Fruit fly (Drosophila melanogaster) whole organism, embryonic: ENCODE data around the gene CG33784.

Source experiments
- Asciz ChIP-seq: fragments of 200-800 bp; sonication (Bioruptor generic); optimal IDR thresholded peaks from 2 replicates; lab custom pipeline; 2017; ENCODE audit warnings: missing biosample characterization, mild to moderate bottlenecking, missing genetic modification characterization, missing genetic modification reagents
- Bgb ChIP-seq: fragments of 200-800 bp; sonication (Bioruptor generic); IDR thresholded peaks from 2 replicates; pipeline ENCODE4 v1.3.6; 2022; ENCODE audit warnings: missing biosample characterization, missing genetic modification characterization; ENCODE audit not compliant: partially characterized antibody
- CG10431 ChIP-seq: fragments of 200-800 bp; sonication (Bioruptor generic); optimal IDR thresholded peaks from 3 replicates; lab custom pipeline; 2018; ENCODE audit warnings: missing biosample characterization, mild to moderate bottlenecking, missing genetic modification characterization
- CG12155 ChIP-seq: fragments of 200-800 bp; sonication (Bioruptor generic); optimal IDR thresholded peaks from 3 replicates; lab custom pipeline; 2016; ENCODE audit warnings: missing biosample characterization, missing genetic modification characterization
- CG12391 ChIP-seq: fragments of 200-800 bp; sonication (Bioruptor generic); optimal IDR thresholded peaks from 3 replicates; lab custom pipeline; 2018; ENCODE audit warnings: missing biosample characterization, mild to moderate bottlenecking, missing genetic modification characterization, moderate library complexity
- CG13287 ChIP-seq: fragments of 200-800 bp; sonication (Bioruptor generic); IDR thresholded peaks from 2 replicates; pipeline ENCODE4 v1.3.6; 2022; ENCODE audit warnings: missing biosample characterization, missing genetic modification characterization; ENCODE audit not compliant: partially characterized antibody
- CG15073 ChIP-seq: fragments of 200-800 bp; sonication (Bioruptor generic); optimal IDR thresholded peaks from 2 replicates; lab custom pipeline; 2016; ENCODE audit warnings: missing biosample characterization, missing genetic modification characterization
- CG15514 ChIP-seq: fragments of 200-800 bp; sonication (Bioruptor generic); optimal IDR thresholded peaks from 3 replicates; lab custom pipeline; 2017; ENCODE audit warnings: missing biosample characterization, missing genetic modification characterization, mild to moderate bottlenecking, moderate library complexity, missing genetic modification reagents
- CG15696 ChIP-seq: fragments of 200-800 bp; sonication (Bioruptor generic); optimal IDR thresholded peaks from 2 replicates; lab custom pipeline; 2019; ENCODE audit warnings: missing biosample characterization, mild to moderate bottlenecking, missing genetic modification characterization, moderate library complexity
- CG16813 ChIP-seq: fragments of 200-800 bp; sonication (Bioruptor generic); IDR thresholded peaks from 3 replicates; pipeline ENCODE4 v1.3.6; 2022; ENCODE audit warnings: missing biosample characterization, missing genetic modification characterization; ENCODE audit not compliant: partially characterized antibody
- CG18476 ChIP-seq: fragments of 200-800 bp; sonication (Bioruptor generic); optimal IDR thresholded peaks from 2 replicates; lab custom pipeline; 2016; ENCODE audit warnings: missing biosample characterization, mild to moderate bottlenecking, missing genetic modification characterization
- CG2116 ChIP-seq: fragments of 200-800 bp; sonication (Bioruptor generic); optimal IDR thresholded peaks from 3 replicates; lab custom pipeline; 2018; ENCODE audit warnings: missing biosample characterization, mild to moderate bottlenecking, missing genetic modification characterization
- CG2199 ChIP-seq: fragments of 200-800 bp; sonication (Bioruptor generic); IDR thresholded peaks from 3 replicates; pipeline ENCODE4 v1.3.6; 2022; ENCODE audit warnings: missing biosample characterization, missing genetic modification characterization
- CG30403 ChIP-seq: fragments of 200-800 bp; sonication (Bioruptor generic); optimal IDR thresholded peaks from 3 replicates; lab custom pipeline; 2016; ENCODE audit warnings: missing biosample characterization, missing genetic modification characterization
- CG3281 ChIP-seq: fragments of 200-800 bp; sonication (Bioruptor generic); optimal IDR thresholded peaks from 3 replicates; lab custom pipeline; 2017; ENCODE audit warnings: missing biosample characterization, mild to moderate bottlenecking, missing genetic modification characterization
- CG4424 ChIP-seq: fragments of 200-800 bp; sonication (Bioruptor generic); optimal IDR thresholded peaks from 3 replicates; lab custom pipeline; 2016; ENCODE audit warnings: missing biosample characterization, missing genetic modification characterization
- CG4617 ChIP-seq: fragments of 200-800 bp; sonication (Bioruptor generic); optimal IDR thresholded peaks from 3 replicates; lab custom pipeline; 2016; ENCODE audit warnings: missing biosample characterization, missing genetic modification characterization, borderline replicate concordance
- CG6272 ChIP-seq: fragments of 200-800 bp; sonication (Bioruptor generic); IDR thresholded peaks from 2 replicates; pipeline ENCODE4 v1.3.6; 2022; ENCODE audit warnings: missing biosample characterization, missing genetic modification characterization
- CG6791 ChIP-seq: fragments of 200-800 bp; sonication (Bioruptor generic); IDR thresholded peaks from 3 replicates; pipeline ENCODE4 v1.3.6; 2022; ENCODE audit warnings: missing biosample characterization, missing genetic modification characterization; ENCODE audit not compliant: partially characterized antibody
- CG6854 ChIP-seq: fragments of 200-800 bp; sonication (Bioruptor generic); optimal IDR thresholded peaks from 3 replicates; lab custom pipeline; 2017; ENCODE audit warnings: missing biosample characterization, mild to moderate bottlenecking, missing genetic modification characterization
- CG7928 ChIP-seq: fragments of 200-800 bp; sonication (Bioruptor generic); optimal IDR thresholded peaks from 2 replicates; lab custom pipeline; 2017; ENCODE audit warnings: missing biosample characterization, mild to moderate bottlenecking, missing genetic modification characterization
- CG9727 ChIP-seq: fragments of 200-800 bp; sonication (Bioruptor generic); optimal IDR thresholded peaks from 3 replicates; lab custom pipeline; 2017; ENCODE audit warnings: missing biosample characterization, mild to moderate bottlenecking, missing genetic modification characterization
- CHES-1-like ChIP-seq: fragments of 200-800 bp; sonication (Bioruptor generic); optimal IDR thresholded peaks from 2 replicates; lab custom pipeline; 2016; ENCODE audit warnings: missing biosample characterization, missing genetic modification characterization
- CkIIα-i1 ChIP-seq: fragments of 200-800 bp; sonication (Bioruptor generic); IDR thresholded peaks from 2 replicates; pipeline ENCODE4 v1.3.6; 2022; ENCODE audit warnings: missing biosample characterization, missing genetic modification characterization
- Ets97D ChIP-seq: fragments of 200-800 bp; sonication (Bioruptor generic); optimal IDR thresholded peaks from 3 replicates; lab custom pipeline; 2016; ENCODE audit warnings: missing biosample characterization, missing genetic modification characterization
- Hsf ChIP-seq: fragments of 200-800 bp; sonication (Bioruptor generic); optimal IDR thresholded peaks from 3 replicates; lab custom pipeline; 2016; ENCODE audit warnings: missing biosample characterization, missing genetic modification characterization
- Lhr ChIP-seq: fragments of 200-800 bp; sonication (Bioruptor generic); optimal IDR thresholded peaks from 3 replicates; lab custom pipeline; 2017; ENCODE audit warnings: mild to moderate bottlenecking, missing biosample characterization, missing genetic modification reagents, missing genetic modification characterization
- Max ChIP-seq: fragments of 200-800 bp; sonication (Bioruptor generic); optimal IDR thresholded peaks from 2 replicates; lab custom pipeline; 2016; ENCODE audit warnings: missing biosample characterization, mild to moderate bottlenecking, missing genetic modification characterization
- Nf-YC ChIP-seq: fragments of 200-800 bp; optimal IDR thresholded peaks from 3 replicates; lab custom pipeline; 2019; ENCODE audit warnings: missing biosample characterization, mild to moderate bottlenecking, missing genetic modification characterization, moderate library complexity
- Optix ChIP-seq: fragments of 200-800 bp; sonication (Bioruptor generic); IDR thresholded peaks from 3 replicates; pipeline ENCODE4 v1.3.6; 2022; ENCODE audit warnings: missing biosample characterization, missing genetic modification characterization
- Rfx ChIP-seq: fragments of 200-800 bp; sonication (Bioruptor generic); IDR thresholded peaks from 2 replicates; pipeline ENCODE4 v1.3.6; 2022; ENCODE audit warnings: missing biosample characterization, missing genetic modification characterization
- Rx ChIP-seq: fragments of 200-800 bp; sonication (Bioruptor generic); IDR thresholded peaks from 2 replicates; pipeline ENCODE4 v1.3.6; 2022; ENCODE audit warnings: missing biosample characterization, missing genetic modification characterization
- crp ChIP-seq, 2 experiments: fragments of 200-800 bp; sonication (Bioruptor generic); optimal IDR thresholded peaks; 2 replicates in 1 of 2; 3 replicates in 1 of 2; lab custom pipeline; 2017; ENCODE audit warnings: missing biosample characterization in 2 of 2, missing genetic modification characterization in 2 of 2, mild to moderate bottlenecking in 1 of 2, moderate library complexity in 1 of 2
- ewg ChIP-seq: fragments of 200-800 bp; sonication (Bioruptor generic); optimal IDR thresholded peaks from 3 replicates; lab custom pipeline; 2017; ENCODE audit warnings: mild to moderate bottlenecking, missing biosample characterization, missing genetic modification reagents, missing genetic modification characterization
- exex ChIP-seq: fragments of 200-800 bp; sonication (Bioruptor generic); optimal IDR thresholded peaks from 4 replicates; lab custom pipeline; 2018; ENCODE audit warnings: missing biosample characterization, mild to moderate bottlenecking, missing genetic modification characterization, moderate library complexity
- hbn ChIP-seq: fragments of 200-800 bp; sonication (Bioruptor generic); IDR thresholded peaks from 2 replicates; pipeline ENCODE4 v1.3.6; 2022; ENCODE audit warnings: missing biosample characterization, missing genetic modification characterization; ENCODE audit not compliant: partially characterized antibody
- nerfin-1 ChIP-seq: fragments of 200-800 bp; sonication (Bioruptor generic); optimal IDR thresholded peaks from 3 replicates; lab custom pipeline; 2019; ENCODE audit warnings: missing biosample characterization, mild to moderate bottlenecking, missing genetic modification characterization, moderate library complexity
- nmo ChIP-seq: fragments of 200-800 bp; sonication (Bioruptor generic); optimal IDR thresholded peaks from 2 replicates; lab custom pipeline; 2018; ENCODE audit warnings: missing biosample characterization, mild to moderate bottlenecking, missing genetic modification characterization, moderate library complexity
- pho ChIP-seq: fragments of 200-800 bp; sonication (Bioruptor generic); optimal IDR thresholded peaks from 2 replicates; lab custom pipeline; 2016; ENCODE audit warnings: missing biosample characterization, missing genetic modification characterization
- pum ChIP-seq: fragments of 200-800 bp; sonication (Bioruptor generic); optimal IDR thresholded peaks from 2 replicates; lab custom pipeline; 2016; ENCODE audit warnings: missing biosample characterization, missing genetic modification characterization
- pzg ChIP-seq: fragments of 200-800 bp; sonication (Bioruptor generic); optimal IDR thresholded peaks from 3 replicates; lab custom pipeline; 2018; ENCODE audit warnings: missing biosample characterization, mild to moderate bottlenecking, missing genetic modification characterization, moderate library complexity
- sens ChIP-seq: fragments of 200-800 bp; sonication (Bioruptor generic); peaks from one replicate; lab custom pipeline; 2016; ENCODE audit warnings: missing biosample characterization, missing genetic modification characterization
- sim ChIP-seq: fragments of 200-800 bp; sonication (Bioruptor generic); IDR thresholded peaks from 2 replicates; pipeline ENCODE4 v1.3.6; 2022; ENCODE audit warnings: missing biosample characterization, missing genetic modification characterization
- sima ChIP-seq: fragments of 200-800 bp; sonication (Bioruptor generic); optimal IDR thresholded peaks from 2 replicates; lab custom pipeline; 2016; ENCODE audit warnings: missing biosample characterization, missing genetic modification characterization
- stwl ChIP-seq: fragments of 200-800 bp; sonication (Bioruptor generic); optimal IDR thresholded peaks from 3 replicates; lab custom pipeline; 2018; ENCODE audit warnings: missing biosample characterization, mild to moderate bottlenecking, missing genetic modification characterization, moderate library complexity
- tap ChIP-seq: fragments of 200-800 bp; optimal IDR thresholded peaks from 3 replicates; lab custom pipeline; 2019; ENCODE audit warnings: missing biosample characterization, mild to moderate bottlenecking, missing genetic modification characterization, moderate library complexity
- wdn ChIP-seq: fragments of 200-800 bp; sonication (Bioruptor generic); IDR thresholded peaks from 2 replicates; pipeline ENCODE4 v1.3.6; 2022; ENCODE audit warnings: missing biosample characterization, missing genetic modification characterization
- zen ChIP-seq: fragments of 200-800 bp; sonication (Bioruptor generic); optimal IDR thresholded peaks from 3 replicates; lab custom pipeline; 2018; ENCODE audit warnings: missing biosample characterization, mild to moderate bottlenecking, missing genetic modification characterization, moderate library complexity

Gene CG33784

dm6 chr3R:10048842-10049527, 18.7 kb upstream of the CG33784 start, which contains the start of gene ohgt (continued):
- TF ChIP-seq CHES-1-like: peak; percentile 5
- peak; percentile 33 for TF ChIP-seq CG30403
- TF ChIP-seq Ets97D (GFP tag; lab: Kevin White, UChicago): peak; percentile 32
- TF ChIP-seq wdn (GFP tag; lab: Robert Waterston, UW): no peak
- TF ChIP-seq Rfx (GFP tag; lab: Robert Waterston, UW): 0 out of 2 replicates have a peak, but pooled peaks have one; percentile 18
- TF ChIP-seq zen: peak; percentile 23
- TF ChIP-seq CG2116 (GFP tag; lab: Kevin White, UChicago): peak; percentile 73
- TF ChIP-seq Nf-YC: peak; percentile 44
- TF ChIP-seq sima: no peak
- 0 out of 3 replicates have a peak, but pooled peaks have one; percentile 21 for TF ChIP-seq CG6791 (GFP tag; lab: Robert Waterston, UW)
- TF ChIP-seq Bgb (GFP tag; lab: Robert Waterston, UW): peak; percentile 33; the same call in 1 of the 2 replicates
- TF ChIP-seq pho (GFP tag; lab: Kevin White, UChicago): peak; percentile 14
- peak; percentile 32 for TF ChIP-seq CG3281 (GFP tag; lab: Kevin White, UChicago)
- TF ChIP-seq CG10431 (GFP tag; lab: Kevin White, UChicago): no peak
- peak; percentile 8 for TF ChIP-seq CG9727 (GFP tag; lab: Kevin White, UChicago)
- no peak for TF ChIP-seq CG15073 (GFP tag; lab: Kevin White, UChicago)
- peak; percentile 25 for TF ChIP-seq CG15696 (tag; lab: Kevin White, UChicago)
- peak; percentile 40 for TF ChIP-seq pzg
- TF ChIP-seq CkIIα-i1 (GFP tag; lab: Robert Waterston, UW): no peak
- TF ChIP-seq ewg (GFP tag; lab: Kevin White, UChicago): peak; percentile 4
- TF ChIP-seq hbn (GFP tag; lab: Robert Waterston, UW): no peak
- TF ChIP-seq CG12155: peak; percentile 38
- no peak for TF ChIP-seq CG7928 (GFP tag; lab: Kevin White, UChicago)
- peak; percentile 81 for TF ChIP-seq sens (GFP tag; lab: Kevin White, UChicago)
- TF ChIP-seq CG18476 (GFP tag; lab: Kevin White, UChicago): peak; percentile 27
- TF ChIP-seq sim: no peak
- no peak for TF ChIP-seq CG4424 (GFP tag; lab: Kevin White, UChicago)
- TF ChIP-seq nmo: peak; percentile 33
- peak; percentile 54 for TF ChIP-seq CG15514 (GFP tag; lab: Kevin White, UChicago)
- TF ChIP-seq Hsf (GFP tag; lab: Kevin White, UChicago): peak; percentile 1
- TF ChIP-seq Optix: no peak
- peak; percentile 31 to 81 for TF ChIP-seq crp (GFP tag; optimal IDR thresholded peaks at IDR 0.05; lab: Kevin White, UChicago)
- peak; percentile 38 for TF ChIP-seq CG12391 (tag; lab: Kevin White, UChicago)
- TF ChIP-seq nerfin-1 (tag; lab: Kevin White, UChicago): peak; percentile 8
- peak; percentile 13 for TF ChIP-seq pum
- no peak for TF ChIP-seq Max
- TF ChIP-seq CG4617 (GFP tag; lab: Kevin White, UChicago): peak; percentile 63
- peak; percentile 22 for TF ChIP-seq Lhr

dm6 chr3R:10052695-10053382, 14.9 kb upstream of the CG33784 start, which contains the start of the genes Fancl and Npc2e:
Gene Fancl, minus strand, starts transcription at chr3R:10052869.
Gene Npc2e, plus strand, starts transcription at chr3R:10053332.
- TF ChIP-seq sens (GFP tag; lab: Kevin White, UChicago) (peak; percentile 16), tap (tag; lab: Kevin White, UChicago) (no peak), pzg (peak; percentile 29), CG2199 (GFP tag; lab: Robert Waterston, UW) (no peak), Rx (no peak), CG16813 (GFP tag; lab: Robert Waterston, UW) (peak; percentile 44; the same call in 1 of the 3 replicates), CG6272 (GFP tag; lab: Robert Waterston, UW) (no peak), Asciz (no peak), exex (tag; lab: Kevin White, UChicago) (peak; percentile 16), stwl (tag; lab: Kevin White, UChicago) (peak; percentile 44), CG18476 (GFP tag; lab: Kevin White, UChicago) (no peak), CG6854 (no peak), CG13287 (GFP tag; lab: Robert Waterston, UW) (peak; percentile 68), Bgb (GFP tag; lab: Robert Waterston, UW) (peak; percentile 30; the same call in 1 of the 2 replicates)
